Fruit fly (Drosophila melanogaster) whole organism, adult: Measurements from ENCODE around the gene CG32436.

Experiments
- CG11617 ChIP-seq: fragments of 200-800 bp; sonication (Bioruptor generic); optimal IDR thresholded peaks from 2 replicates; lab custom pipeline; 2017; ENCODE audit warnings: mild to moderate bottlenecking, missing biosample characterization, missing genetic modification reagents, missing genetic modification characterization
- CG12768 ChIP-seq: fragments of 200-800 bp; sonication (Bioruptor generic); optimal IDR thresholded peaks from 2 replicates; lab custom pipeline; 2017; ENCODE audit warnings: missing biosample characterization, missing genetic modification characterization, mild to moderate bottlenecking, moderate library complexity, missing genetic modification reagents
- CG14711 ChIP-seq: fragments of 200-800 bp; sonication (Bioruptor generic); optimal IDR thresholded peaks from 2 replicates; lab custom pipeline; 2018; ENCODE audit warnings: missing biosample characterization, mild to moderate bottlenecking, missing genetic modification characterization, moderate library complexity
- CG1620 ChIP-seq: fragments of 200-800 bp; sonication (Bioruptor generic); optimal IDR thresholded peaks from 2 replicates; lab custom pipeline; 2016; ENCODE audit warnings: missing biosample characterization, missing genetic modification characterization
- CG33017 ChIP-seq: fragments of 200-800 bp; sonication (Bioruptor generic); optimal IDR thresholded peaks from 2 replicates; lab custom pipeline; 2018; ENCODE audit warnings: missing biosample characterization, mild to moderate bottlenecking, missing genetic modification characterization, moderate library complexity
- CG5204 ChIP-seq: fragments of 200-800 bp; sonication (Bioruptor generic); optimal IDR thresholded peaks from 2 replicates; lab custom pipeline; 2016; ENCODE audit warnings: missing biosample characterization, missing genetic modification characterization
- CG7045 ChIP-seq: fragments of 200-800 bp; sonication (Bioruptor generic); optimal IDR thresholded peaks from 2 replicates; lab custom pipeline; 2017; ENCODE audit warnings: missing biosample characterization, mild to moderate bottlenecking, missing genetic modification characterization
- CG7101 ChIP-seq: fragments of 200-800 bp; sonication (Bioruptor generic); optimal IDR thresholded peaks from 2 replicates; lab custom pipeline; 2018; ENCODE audit warnings: missing biosample characterization, mild to moderate bottlenecking, missing genetic modification characterization, moderate library complexity
- Clk ChIP-seq: fragments of 200-800 bp; sonication (Bioruptor generic); optimal IDR thresholded peaks from 2 replicates; lab custom pipeline; 2017; ENCODE audit warnings: missing biosample characterization, missing genetic modification characterization
- Crg-1 ChIP-seq: fragments of 200-800 bp; sonication (Bioruptor generic); optimal IDR thresholded peaks from 2 replicates; lab custom pipeline; 2016; ENCODE audit warnings: missing biosample characterization, missing genetic modification characterization
- Hr96 ChIP-seq: fragments of 200-800 bp; sonication (Bioruptor generic); optimal IDR thresholded peaks from 2 replicates; lab custom pipeline; 2016; ENCODE audit warnings: missing biosample characterization, missing genetic modification characterization
- Mnt ChIP-seq: fragments of 200-800 bp; sonication (Bioruptor generic); optimal IDR thresholded peaks from 2 replicates; lab custom pipeline; 2016; ENCODE audit warnings: missing biosample characterization, mild to moderate bottlenecking, missing genetic modification characterization
- bab1 ChIP-seq: fragments of 200-800 bp; sonication (Bioruptor generic); optimal IDR thresholded peaks from 3 replicates; lab custom pipeline; 2019; ENCODE audit warnings: missing biosample characterization, mild to moderate bottlenecking, missing genetic modification characterization, moderate library complexity
- cic ChIP-seq: fragments of 200-800 bp; sonication (Bioruptor generic); optimal IDR thresholded peaks from 2 replicates; lab custom pipeline; 2017; ENCODE audit warnings: missing biosample characterization, mild to moderate bottlenecking, missing genetic modification characterization, moderate library complexity
- cnc ChIP-seq, 2 experiments: fragments of >200 bp; optimal IDR thresholded peaks; 2 replicates each; lab custom pipeline; 2017
- kay ChIP-seq: fragments of 200-800 bp; sonication (Bioruptor generic); peaks from one replicate; lab custom pipeline; 2016; ENCODE audit warnings: missing biosample characterization, missing genetic modification characterization, borderline replicate concordance
- ovo ChIP-seq: fragments of 200-800 bp; sonication (Bioruptor generic); optimal IDR thresholded peaks from 2 replicates; lab custom pipeline; 2016; ENCODE audit warnings: missing biosample characterization, missing genetic modification characterization
- pad ChIP-seq: fragments of 200-800 bp; sonication (Bioruptor generic); optimal IDR thresholded peaks from 3 replicates; lab custom pipeline; 2017; ENCODE audit warnings: missing biosample characterization, missing genetic modification characterization, mild to moderate bottlenecking, moderate library complexity, missing genetic modification reagents
- tj ChIP-seq: fragments of 200-800 bp; sonication (Bioruptor generic); optimal IDR thresholded peaks from 3 replicates; lab custom pipeline; 2017; ENCODE audit warnings: missing biosample characterization, mild to moderate bottlenecking, missing genetic modification characterization, moderate library complexity
- toe ChIP-seq: fragments of 200-800 bp; sonication (Bioruptor generic); optimal IDR thresholded peaks from 2 replicates; lab custom pipeline; 2016; ENCODE audit warnings: missing biosample characterization, missing genetic modification characterization

CG32436 gene

dm6 chr3L:21359879-21360278 is 16.0 kb downstream of the CG32436 start, which contains the start of gene CG32440:
Gene CG32440, plus strand, starts transcription at chr3L:21360179.
- TF ChIP-seq cnc (optimal IDR thresholded peaks at IDR 0.05; lab: Kevin White, UChicago) = no peak
- no peak for TF ChIP-seq CG5204
- peak; percentile 4 for TF ChIP-seq bab1 (GFP tag; lab: Kevin White, UChicago)
- TF ChIP-seq cic (GFP tag; lab: Kevin White, UChicago) = no peak
- no peak for TF ChIP-seq CG33017 (tag; lab: Kevin White, UChicago)

- TF ChIP-seq bab1 (GFP tag; lab: Kevin White, UChicago) (peak; percentile 44), CG7045 (GFP tag; lab: Kevin White, UChicago) (no peak), Crg-1 (GFP tag; lab: Kevin White, UChicago) (no peak), pad (GFP tag; lab: Kevin White, UChicago) (peak; percentile 39), CG12768 (GFP tag; lab: Kevin White, UChicago) (no peak), CG14711 (tag; lab: Kevin White, UChicago) (peak; percentile 24), CG5204 (no peak), CG1620 (GFP tag; lab: Kevin White, UChicago) (no peak), kay (GFP tag; lab: Kevin White, UChicago) (peak; percentile 75), tj (peak; percentile 94), Hr96 (GFP tag; lab: Kevin White, UChicago) (no peak)
Observed at dm6 chr3L:21363926-21364537, 20.2 kb downstream of the CG32436 start.

dm6 chr3L:21371230-21371629 is 27.4 kb downstream of the CG32436 start:
- no peak for TF ChIP-seq CG33017 (tag; lab: Kevin White, UChicago)
- no peak for TF ChIP-seq CG7101 (tag; lab: Kevin White, UChicago)
- TF ChIP-seq Hr96 (GFP tag; lab: Kevin White, UChicago) = no peak
- no peak for TF ChIP-seq pad (GFP tag; lab: Kevin White, UChicago)
- no peak for TF ChIP-seq CG11617 (GFP tag; lab: Kevin White, UChicago)
- TF ChIP-seq kay (GFP tag; lab: Kevin White, UChicago) = no peak
- no peak for TF ChIP-seq Mnt

- no peak for TF ChIP-seq toe (GFP tag; lab: Kevin White, UChicago)
- TF ChIP-seq Hr96 (GFP tag; lab: Kevin White, UChicago) = no peak
- no peak for TF ChIP-seq cnc (optimal IDR thresholded peaks at IDR 0.05; lab: Kevin White, UChicago)
- no peak for TF ChIP-seq CG12768 (GFP tag; lab: Kevin White, UChicago)
- no peak for TF ChIP-seq CG1620 (GFP tag; lab: Kevin White, UChicago)
- TF ChIP-seq CG7101 (tag; lab: Kevin White, UChicago) = no peak
- TF ChIP-seq pad (GFP tag; lab: Kevin White, UChicago) = no peak
- TF ChIP-seq bab1 (GFP tag; lab: Kevin White, UChicago) = no peak
- no peak for TF ChIP-seq ovo (GFP tag; lab: Kevin White, UChicago)
- TF ChIP-seq Clk (GFP tag; lab: Kevin White, UChicago) = no peak
- no peak for TF ChIP-seq CG7045 (GFP tag; lab: Kevin White, UChicago)
- TF ChIP-seq cic (GFP tag; lab: Kevin White, UChicago) = no peak
- no peak for TF ChIP-seq Crg-1 (GFP tag; lab: Kevin White, UChicago)
- no peak for TF ChIP-seq CG11617 (GFP tag; lab: Kevin White, UChicago)
- TF ChIP-seq Mnt = no peak
- no peak for TF ChIP-seq CG14711 (tag; lab: Kevin White, UChicago)
- no peak for TF ChIP-seq CG33017 (tag; lab: Kevin White, UChicago)
- no peak for TF ChIP-seq kay (GFP tag; lab: Kevin White, UChicago)
- TF ChIP-seq CG5204 = no peak
Observed at dm6 chr3L:21380126-21380525, 36.3 kb downstream of the CG32436 start.

dm6 chr3L:21380581-21381175 is 36.8 kb downstream of the CG32436 start:
- TF ChIP-seq kay (GFP tag; lab: Kevin White, UChicago) = peak; percentile 52
- no peak for TF ChIP-seq ovo (GFP tag; lab: Kevin White, UChicago)

dm6 chr3L:21381746-21382145 is 37.9 kb downstream of the CG32436 start:
- TF ChIP-seq CG11617 (GFP tag; lab: Kevin White, UChicago) = no peak
- TF ChIP-seq CG14711 (tag; lab: Kevin White, UChicago) = no peak
- TF ChIP-seq CG1620 (GFP tag; lab: Kevin White, UChicago) = no peak
- no peak for TF ChIP-seq kay (GFP tag; lab: Kevin White, UChicago)
- no peak for TF ChIP-seq CG5204
- no peak for TF ChIP-seq CG7045 (GFP tag; lab: Kevin White, UChicago)
- TF ChIP-seq Mnt = no peak
- TF ChIP-seq pad (GFP tag; lab: Kevin White, UChicago) = no peak
- TF ChIP-seq ovo (GFP tag; lab: Kevin White, UChicago) = no peak
- TF ChIP-seq CG7101 (tag; lab: Kevin White, UChicago) = no peak
